Worm (Caenorhabditis elegans) whole organism, L4/young adult: ENCODE results near the gene kmo-1.
A peak's percentile ranks its signal among the peaks of the same experiment; 100 is the strongest.

Source experiments
- W03F9.2 ChIP-seq: fragments of 150-350 bp; optimal IDR thresholded peaks from 2 replicates; lab custom pipeline; 2014; ENCODE audit warnings: missing biosample characterization, missing genetic modification characterization
- dao-5 ChIP-seq: sonication (generic microtip); optimal IDR thresholded peaks from 2 replicates; lab custom pipeline; 2016; ENCODE audit warnings: missing genotype, missing genetic modification characterization, moderate library complexity, missing compliant biosample characterization
- him-1 ChIP-seq: sonication (generic microtip); optimal IDR thresholded peaks from 2 replicates; lab custom pipeline; 2016; ENCODE audit warnings: missing genotype, missing genetic modification reagents, missing genetic modification characterization, missing compliant biosample characterization

Gene kmo-1

ce11 chrV:12070419-12070818 is at the start of gene kmo-1:
Gene kmo-1 (minus strand): TSS chrV:12070519.
- TF ChIP-seq W03F9.2 (tag; lab: Kevin White, UChicago) (no peak), him-1 (tag; lab: Kevin White, UChicago) (no peak), dao-5 (no peak)

- TF ChIP-seq W03F9.2 (tag; lab: Kevin White, UChicago), result no peak
- TF ChIP-seq him-1 (tag; lab: Kevin White, UChicago), result no peak
- TF ChIP-seq dao-5, result no peak
Measured at ce11 chrV:12117567-12118053, 47.3 kb upstream of the kmo-1 start, which contains the start of gene C13C4.8. Gene C13C4.8 (plus strand): TSS chrV:12118003.

- no peak for TF ChIP-seq W03F9.2 (tag; lab: Kevin White, UChicago)
- no peak for TF ChIP-seq him-1 (tag; lab: Kevin White, UChicago)
- TF ChIP-seq dao-5, result no peak
Measured at ce11 chrV:12115150-12115549, 44.8 kb upstream of the kmo-1 start.

- no peak for TF ChIP-seq dao-5
- no peak for TF ChIP-seq him-1 (tag; lab: Kevin White, UChicago)
- no peak for TF ChIP-seq W03F9.2 (tag; lab: Kevin White, UChicago)
Measured at ce11 chrV:12114693-12115092, 44.4 kb upstream of the kmo-1 start, which contains the start of gene spin-1. Gene spin-1 (plus strand): TSS chrV:12114993.

ce11 chrV:12113726-12114125 is 43.4 kb upstream of the kmo-1 start:
- no peak for TF ChIP-seq him-1 (tag; lab: Kevin White, UChicago)
- no peak for TF ChIP-seq dao-5
- TF ChIP-seq W03F9.2 (tag; lab: Kevin White, UChicago), result no peak

- TF ChIP-seq W03F9.2 (tag; lab: Kevin White, UChicago) (no peak), him-1 (tag; lab: Kevin White, UChicago) (no peak), dao-5 (no peak)
Measured at ce11 chrV:12111452-12111851, 41.1 kb upstream of the kmo-1 start, which contains the start of gene lhpp-1. Gene lhpp-1 (minus strand): TSS chrV:12111805.

ce11 chrV:12106841-12107240 is 36.5 kb upstream of the kmo-1 start, which contains the start of gene nhr-136:
Gene nhr-136 (plus strand): TSS chrV:12107141.
- no peak for TF ChIP-seq him-1 (tag; lab: Kevin White, UChicago)
- TF ChIP-seq W03F9.2 (tag; lab: Kevin White, UChicago), result no peak
- no peak for TF ChIP-seq dao-5

- no peak for TF ChIP-seq him-1 (tag; lab: Kevin White, UChicago)
- no peak for TF ChIP-seq dao-5
- no peak for TF ChIP-seq W03F9.2 (tag; lab: Kevin White, UChicago)
Measured at ce11 chrV:12103920-12104319, 33.6 kb upstream of the kmo-1 start, which contains the start of gene nhr-153. Gene nhr-153 (plus strand): TSS chrV:12104220.

ce11 chrV:12100794-12101343 is 30.6 kb upstream of the kmo-1 start, which contains the start of gene nhr-154:
Gene nhr-154 (plus strand): TSS chrV:12101293.
- TF ChIP-seq him-1 (tag; lab: Kevin White, UChicago) (no peak), W03F9.2 (tag; lab: Kevin White, UChicago) (peak; percentile 17), dao-5 (no peak)

- TF ChIP-seq dao-5, result no peak
- no peak for TF ChIP-seq him-1 (tag; lab: Kevin White, UChicago)
- TF ChIP-seq W03F9.2 (tag; lab: Kevin White, UChicago), result no peak
Measured at ce11 chrV:12098123-12098522, 27.8 kb upstream of the kmo-1 start, which contains the start of gene nhr-209. Gene nhr-209 (plus strand): TSS chrV:12098149.

- TF ChIP-seq dao-5 (no peak), W03F9.2 (tag; lab: Kevin White, UChicago) (no peak), him-1 (tag; lab: Kevin White, UChicago) (no peak)
Measured at ce11 chrV:12095865-12096264, 25.5 kb upstream of the kmo-1 start, which contains the start of gene nhr-207. Gene nhr-207 (plus strand): TSS chrV:12096146.

- TF ChIP-seq W03F9.2 (tag; lab: Kevin White, UChicago) (no peak), him-1 (tag; lab: Kevin White, UChicago) (no peak), dao-5 (no peak)
Measured at ce11 chrV:12094030-12094429, 23.7 kb upstream of the kmo-1 start, which contains the start of gene nhr-208. Gene nhr-208 (plus strand): TSS chrV:12094317.

ce11 chrV:12091759-12092158 is 21.4 kb upstream of the kmo-1 start, which contains the start of gene nhr-206:
Gene nhr-206 (plus strand): TSS chrV:12092006.
- TF ChIP-seq W03F9.2 (tag; lab: Kevin White, UChicago) (no peak), dao-5 (no peak), him-1 (tag; lab: Kevin White, UChicago) (no peak)

ce11 chrV:12088773-12089172 is 18.5 kb upstream of the kmo-1 start, which contains the start of gene R07B7.12:
Gene R07B7.12 (plus strand): TSS chrV:12089073.
- no peak for TF ChIP-seq him-1 (tag; lab: Kevin White, UChicago)
- TF ChIP-seq W03F9.2 (tag; lab: Kevin White, UChicago), result no peak
